Worm (Caenorhabditis elegans) whole organism, L1 larva: ENCODE measurements around the gene T12B5.14.

Experiments used
- C04F5.9 ChIP-seq: sonication (generic microtip); optimal IDR thresholded peaks from 2 replicates; lab custom pipeline; 2016; ENCODE audit warnings: missing genetic modification characterization, missing compliant biosample characterization
- F16B12.6 ChIP-seq: fragments of 150-350 bp; optimal IDR thresholded peaks from 2 replicates; lab custom pipeline; 2014; ENCODE audit warnings: missing biosample characterization, missing genetic modification characterization
- Y116A8C.19 ChIP-seq: sonication (generic microtip); optimal IDR thresholded peaks from 2 replicates; lab custom pipeline; 2016; ENCODE audit warnings: missing compliant biosample characterization, missing genetic modification characterization, borderline replicate concordance
- ama-1 ChIP-seq: fragments of 150-350 bp; optimal IDR thresholded peaks from 2 replicates; lab custom pipeline; 2014
- ceh-8 ChIP-seq: fragments of 200-800 bp; sonication (Bioruptor generic); optimal IDR thresholded peaks from 2 replicates; lab custom pipeline; 2018; ENCODE audit warnings: mild to moderate bottlenecking, missing genetic modification characterization, moderate library complexity, missing compliant biosample characterization
- ceh-82 ChIP-seq, 3 experiments: fragments of 150-350 bp in 1 of 3; sonication (generic microtip) in 2 of 3; optimal IDR thresholded peaks; 2 replicates each; lab custom pipeline; 2014 to 2017; ENCODE audit warnings: missing biosample characterization in 3 of 3, missing genetic modification characterization in 3 of 3
- ces-1 ChIP-seq: fragments of 150-350 bp; optimal IDR thresholded peaks from 2 replicates; lab custom pipeline; 2014; ENCODE audit warnings: missing biosample characterization, missing genetic modification reagents, missing genetic modification characterization
- dpl-1 ChIP-seq, 3 experiments: fragments of 150-350 bp in 2 of 3; sonication (generic microtip) in 1 of 3; optimal IDR thresholded peaks; 2 replicates each; lab custom pipeline; 2014 to 2017; ENCODE audit warnings: missing biosample characterization in 3 of 3, missing genetic modification characterization in 3 of 3, missing genetic modification reagents in 3 of 3
- dsc-1 ChIP-seq: sonication (generic microtip); optimal IDR thresholded peaks from 2 replicates; lab custom pipeline; 2016; ENCODE audit warnings: mild to moderate bottlenecking, missing genetic modification characterization, missing compliant biosample characterization
- efl-1 ChIP-seq, 4 experiments: fragments of 150-350 bp; optimal IDR thresholded peaks in 3 of 4; peaks in 1 of 4; 1 replicate in 1 of 4; 2 replicates in 3 of 4; lab custom pipeline; 2014; ENCODE audit warnings: missing biosample characterization in 2 of 4, missing genetic modification characterization in 2 of 4, missing genetic modification reagents in 2 of 4
- egl-27 ChIP-seq, 2 experiments: fragments of 150-350 bp in 1 of 2; sonication (generic microtip); optimal IDR thresholded peaks; 3 replicates each; lab custom pipeline; 2017 to 2018; ENCODE audit warnings: missing biosample characterization in 2 of 2, missing genetic modification characterization in 2 of 2, missing genetic modification reagents in 2 of 2
- elt-2 ChIP-seq: sonication (generic microtip); optimal IDR thresholded peaks from 2 replicates; lab custom pipeline; 2016; ENCODE audit warnings: missing genetic modification characterization, mild to moderate bottlenecking, inconsistent platforms, missing compliant biosample characterization, missing genetic modification reagents
- elt-3 ChIP-seq, 6 experiments: fragments of 150-350 bp in 1 of 6; sonication (generic microtip); optimal IDR thresholded peaks; 2 replicates each; lab custom pipeline; 2017 to 2018; ENCODE audit warnings: missing biosample characterization in 6 of 6, missing genetic modification characterization in 6 of 6, inconsistent platforms in 1 of 6
- fkh-10 ChIP-seq: sonication (generic microtip); optimal IDR thresholded peaks from 2 replicates; lab custom pipeline; 2017; ENCODE audit warnings: missing biosample characterization, missing genetic modification reagents, missing genetic modification characterization
- fos-1 ChIP-seq: fragments of 150-350 bp; optimal IDR thresholded peaks from 2 replicates; lab custom pipeline; 2014; ENCODE audit warnings: missing biosample characterization, missing genetic modification characterization
- hpl-2 ChIP-seq: fragments of 150-350 bp; optimal IDR thresholded peaks from 2 replicates; lab custom pipeline; 2014; ENCODE audit warnings: missing biosample characterization, missing genetic modification reagents, missing genetic modification characterization
- irx-1 ChIP-seq: sonication (generic microtip); optimal IDR thresholded peaks from 2 replicates; lab custom pipeline; 2016; ENCODE audit warnings: missing genetic modification characterization, missing compliant biosample characterization
- lir-3 ChIP-seq: sonication (generic microtip); optimal IDR thresholded peaks from 2 replicates; lab custom pipeline; 2016; ENCODE audit warnings: mild to moderate bottlenecking, missing genetic modification characterization, moderate library complexity, missing compliant biosample characterization; ENCODE audit not compliant: poor library complexity
- mab-9 ChIP-seq: fragments of 200-800 bp; sonication (Bioruptor generic); IDR thresholded peaks from 2 replicates; pipeline ENCODE4 v1.3.6; 2022; ENCODE audit warnings: missing genetic modification reagents, missing genetic modification characterization, missing compliant biosample characterization
- nhr-12 ChIP-seq: sonication (generic microtip); optimal IDR thresholded peaks from 2 replicates; lab custom pipeline; 2017; ENCODE audit warnings: missing biosample characterization, missing genetic modification characterization
- nhr-20 ChIP-seq: sonication (generic microtip); optimal IDR thresholded peaks from 2 replicates; lab custom pipeline; 2016; ENCODE audit warnings: mild to moderate bottlenecking, missing genetic modification characterization, missing compliant biosample characterization
- nhr-28 ChIP-seq: fragments of 150-350 bp; optimal IDR thresholded peaks from 2 replicates; lab custom pipeline; 2014; ENCODE audit warnings: missing biosample characterization, missing genetic modification characterization
- nhr-71 ChIP-seq: sonication (generic microtip); optimal IDR thresholded peaks from 2 replicates; lab custom pipeline; 2016; ENCODE audit warnings: mild to moderate bottlenecking, missing genetic modification characterization, moderate library complexity, missing compliant biosample characterization
- nhr-76 ChIP-seq: sonication (generic microtip); optimal IDR thresholded peaks from 2 replicates; lab custom pipeline; 2017; ENCODE audit warnings: missing biosample characterization, missing genetic modification characterization
- nhr-90 ChIP-seq: sonication (generic microtip); optimal IDR thresholded peaks from 2 replicates; lab custom pipeline; 2016; ENCODE audit warnings: mild to moderate bottlenecking, missing genetic modification characterization, missing compliant biosample characterization; ENCODE audit not compliant: poor library complexity
- rnt-1 ChIP-seq: sonication (generic microtip); optimal IDR thresholded peaks from 2 replicates; lab custom pipeline; 2016; ENCODE audit warnings: mild to moderate bottlenecking, missing genetic modification characterization, moderate library complexity, missing compliant biosample characterization
- snu-23 ChIP-seq: sonication (generic microtip); optimal IDR thresholded peaks from 2 replicates; lab custom pipeline; 2016; ENCODE audit warnings: missing genetic modification characterization, missing compliant biosample characterization
- sox-4 ChIP-seq: sonication (generic microtip); optimal IDR thresholded peaks from 2 replicates; lab custom pipeline; 2016; ENCODE audit warnings: missing genetic modification characterization, missing compliant biosample characterization
- unc-62 ChIP-seq: fragments of 150-350 bp; optimal IDR thresholded peaks from 2 replicates; lab custom pipeline; 2014; ENCODE audit warnings: missing biosample characterization, missing genetic modification reagents, missing genetic modification characterization
- unc-86 ChIP-seq: sonication (generic microtip); optimal IDR thresholded peaks from 2 replicates; lab custom pipeline; 2016; ENCODE audit warnings: missing genetic modification characterization, missing compliant biosample characterization
- xbp-1 ChIP-seq: sonication (generic microtip); optimal IDR thresholded peaks from 2 replicates; lab custom pipeline; 2016; ENCODE audit warnings: missing genetic modification characterization, missing compliant biosample characterization
- zag-1 ChIP-seq: fragments of 150-350 bp; optimal IDR thresholded peaks from 2 replicates; lab custom pipeline; 2014; ENCODE audit warnings: missing biosample characterization, missing genetic modification characterization
- ztf-11 ChIP-seq, 2 experiments: sonication (generic microtip); optimal IDR thresholded peaks; 2 replicates each; lab custom pipeline; 2016 to 2017; ENCODE audit warnings: missing genetic modification characterization in 2 of 2, missing biosample characterization in 1 of 2, missing compliant biosample characterization in 1 of 2

T12B5.14 gene

DNA sequence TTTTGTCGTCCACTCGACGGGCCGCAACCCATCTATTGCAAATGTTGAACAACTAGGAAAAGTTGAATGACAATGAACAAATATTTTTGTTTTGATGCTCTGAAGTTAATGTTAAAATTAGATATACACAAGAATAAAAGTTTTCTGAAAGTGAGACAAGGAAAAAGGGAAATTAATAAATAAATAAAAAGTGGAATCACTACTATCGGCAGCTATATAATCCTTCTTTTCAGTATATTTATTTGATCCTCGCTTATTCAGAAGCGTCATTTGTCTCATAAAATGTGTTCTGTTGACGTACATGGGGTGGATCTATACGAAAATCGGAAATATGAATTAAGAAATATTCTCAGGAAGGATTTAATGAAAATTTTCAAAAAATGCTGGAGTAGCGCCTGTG is 28.5 kb upstream of the T12B5.14 start, which contains the start of gene pef-1:
TSS of gene pef-1 (minus strand) at position 101 of the 400 bp plus-strand sequence.
- TF ChIP-seq dsc-1 (tag; lab: Kevin White, UChicago) (peak; percentile 49), ces-1 (no peak)

ce11 chrIII:931405-931804 is 23.3 kb upstream of the T12B5.14 start:
- TF ChIP-seq Y116A8C.19 (tag; lab: Kevin White, UChicago) (peak; percentile 40), rnt-1 (peak; percentile 3), irx-1 (tag; lab: Kevin White, UChicago) (peak; percentile 14), lir-3 (tag; lab: Kevin White, UChicago) (peak; percentile 45), ceh-8 (GFP tag; lab: Kevin White, UChicago) (peak; percentile 83), nhr-90 (peak; percentile 14), ztf-11 (tag; optimal IDR thresholded peaks at IDR 0.05; lab: Kevin White, UChicago) (peak in 1 of 2 experiments; percentile 34), sox-4 (peak; percentile 71), C04F5.9 (peak; percentile 10)

- TF ChIP-seq fos-1 (tag; lab: Kevin White, UChicago) (no peak), elt-2 (tag; lab: Kevin White, UChicago) (peak; percentile 55), elt-3 (tag; optimal IDR thresholded peaks at IDR 0.05; lab: Kevin White, UChicago) (no peak), egl-27 (tag; optimal IDR thresholded peaks at IDR 0.05; lab: Kevin White, UChicago) (no peak), ceh-82 (tag; optimal IDR thresholded peaks at IDR 0.05; lab: Kevin White, UChicago) (no peak)
Observed at ce11 chrIII:936037-936507, 18.6 kb upstream of the T12B5.14 start, which contains the start of gene fbxa-55. Gene fbxa-55 (minus strand): TSS chrIII:936087.

DNA sequence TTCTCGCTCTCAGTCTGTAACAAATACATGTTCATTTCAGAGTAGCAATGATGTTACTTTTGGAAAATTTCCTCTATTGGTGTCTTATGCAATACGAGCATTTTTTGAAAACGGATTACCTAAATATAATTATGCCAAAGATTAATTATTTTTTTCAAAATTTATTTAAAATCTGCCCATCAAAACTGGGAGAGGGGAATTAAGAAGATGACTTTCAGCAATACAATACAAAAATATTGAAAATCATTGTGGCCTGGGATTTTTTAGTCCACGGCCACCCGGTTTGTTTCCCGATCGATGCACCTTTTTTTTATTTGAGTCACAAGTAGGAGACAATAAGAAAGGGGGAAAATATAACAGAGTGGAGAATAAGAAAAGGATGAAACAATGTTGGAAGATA is 16.7 kb upstream of the T12B5.14 start, which contains the start of gene fbxa-56:
TSS of gene fbxa-56 (minus strand) at position 101 of the 400 bp plus-strand sequence.
- TF ChIP-seq nhr-12 (no peak), efl-1 (optimal IDR thresholded peaks at IDR 0.05; lab: Kevin White, UChicago) (no peak), efl-1 (GFP tag; optimal IDR thresholded peaks at IDR 0.05 in 1 of 2; lab: Kevin White, UChicago) (peak in 1 of 2 experiments; percentile 32), irx-1 (tag; lab: Kevin White, UChicago) (no peak)

ce11 chrIII:938569-938968 is 16.1 kb upstream of the T12B5.14 start, which contains the start of gene fbxa-22:
Gene fbxa-22 (plus strand): TSS chrIII:938869.
- TF ChIP-seq dsc-1 (tag; lab: Kevin White, UChicago) = no peak
- TF ChIP-seq fkh-10 (GFP tag; lab: Kevin White, UChicago) = no peak
- no peak for TF ChIP-seq xbp-1 (tag; lab: Kevin White, UChicago)
- no peak for TF ChIP-seq ama-1
- TF ChIP-seq elt-3 (tag; optimal IDR thresholded peaks at IDR 0.05; lab: Kevin White, UChicago) = no peak
- TF ChIP-seq ztf-11 (tag; optimal IDR thresholded peaks at IDR 0.05; lab: Kevin White, UChicago) = no peak
- TF ChIP-seq nhr-28 = no peak
- no peak for TF ChIP-seq zag-1
- no peak for TF ChIP-seq unc-62
- no peak for TF ChIP-seq efl-1 (optimal IDR thresholded peaks at IDR 0.05; lab: Kevin White, UChicago)
- no peak for TF ChIP-seq efl-1 (GFP tag; optimal IDR thresholded peaks at IDR 0.05 in 1 of 2; lab: Kevin White, UChicago)
- no peak for TF ChIP-seq hpl-2 (GFP tag; lab: Kevin White, UChicago)
- no peak for TF ChIP-seq mab-9 (GFP tag; lab: Robert Waterston, UW)
- no peak for TF ChIP-seq dpl-1 (GFP tag; optimal IDR thresholded peaks at IDR 0.05; lab: Kevin White, UChicago)
- TF ChIP-seq F16B12.6 (tag; lab: Kevin White, UChicago) = no peak

DNA sequence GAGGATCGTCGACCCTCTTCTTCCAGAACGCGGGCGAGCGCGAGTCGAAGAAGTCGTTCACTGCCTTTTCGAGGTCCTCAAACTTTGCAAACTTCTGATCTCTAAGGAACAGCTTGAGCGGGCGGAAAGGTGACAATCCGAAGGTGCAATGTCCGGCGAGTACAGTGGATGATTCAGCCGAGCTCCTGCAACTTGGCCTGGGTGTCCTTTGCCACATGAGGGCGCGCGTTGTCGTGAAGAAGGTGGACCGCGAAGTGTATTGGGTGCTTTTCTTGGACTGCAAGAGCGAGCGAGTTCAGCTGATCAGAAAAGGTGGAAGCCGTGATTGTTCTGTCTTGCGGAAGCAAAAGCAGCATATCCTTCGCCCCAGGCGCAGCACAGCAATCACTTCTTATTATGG is 12.7 kb upstream of the T12B5.14 start:
- TF ChIP-seq snu-23 (GFP tag; lab: Kevin White, UChicago) = no peak
- no peak for TF ChIP-seq nhr-76
- TF ChIP-seq lir-3 (tag; lab: Kevin White, UChicago) = no peak
- TF ChIP-seq nhr-20 (tag; lab: Kevin White, UChicago) = no peak
- TF ChIP-seq nhr-71 (tag; lab: Kevin White, UChicago) = no peak
- TF ChIP-seq unc-86 (tag; lab: Kevin White, UChicago) = no peak
